Worm (Caenorhabditis elegans): Measurements from ENCODE around the gene Y70G10A.4.

DNA sequence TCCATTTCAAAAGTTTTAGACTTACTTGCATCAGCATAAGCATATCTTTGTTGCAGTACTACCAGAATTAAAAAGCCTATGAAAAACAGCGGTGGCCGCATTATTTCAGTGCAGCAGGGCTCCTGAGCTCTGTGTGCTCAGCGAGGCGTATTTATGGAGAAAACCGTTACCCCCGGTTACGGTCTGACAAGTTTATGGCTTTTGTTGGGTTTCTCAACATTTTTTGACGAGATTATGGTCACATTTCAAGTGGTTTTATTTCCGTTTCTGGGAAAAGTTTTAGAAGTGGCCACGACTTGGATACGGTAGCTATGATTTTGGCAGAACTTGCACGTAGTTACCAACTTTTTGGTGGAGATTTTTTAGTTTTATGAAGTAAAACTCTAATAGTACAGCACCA lies 12.0 kb downstream of the Y70G10A.4 start, which contains the start of gene paml-1:
- TF ChIP-seq T22C8.4 (GFP tag; IDR thresholded peaks at IDR 0.05), result no peak
- no peak for TF ChIP-seq ref-1 (GFP tag; conservative IDR thresholded peaks at IDR 0.05)
- no peak for TF ChIP-seq med-1 (GFP tag; optimal IDR thresholded peaks at IDR 0.05; ENCODE audit: insufficient read depth)
- no peak for TF ChIP-seq ztf-29 (GFP tag; IDR thresholded peaks at IDR 0.05)
- TF ChIP-seq flt-1 (GFP tag; IDR thresholded peaks at IDR 0.05), result no peak

All from whole organism, midembryonic.